Worm (Caenorhabditis elegans): ENCODE data around the gene Y48E1B.17.

DNA sequence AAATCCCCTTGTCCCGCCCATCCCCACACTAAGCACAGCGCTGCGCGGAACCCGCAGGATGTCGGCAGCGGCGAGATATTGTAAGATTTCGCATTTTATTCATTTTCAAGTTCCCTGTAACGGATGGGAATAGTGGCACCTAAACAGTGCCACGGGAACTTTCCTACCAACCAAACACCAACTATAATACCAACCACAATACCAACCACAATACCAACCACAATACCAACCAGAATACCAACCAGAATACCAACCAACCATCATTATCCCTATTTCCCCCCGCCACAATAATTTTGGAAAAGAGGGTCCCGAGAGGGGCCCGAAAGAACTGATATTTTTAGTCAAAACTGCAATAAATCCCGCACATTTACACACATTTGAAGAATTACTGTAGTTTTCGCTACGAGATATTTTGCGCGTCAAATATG, 18.9 kb downstream of the Y48E1B.17 start:
- TF ChIP-seq ceh-24 (tag; optimal IDR thresholded peaks at IDR 0.05) (no peak), ceh-14 (tag; optimal IDR thresholded peaks at IDR 0.05) (no peak), ama-1 (optimal IDR thresholded peaks at IDR 0.05) (no peak), nhr-11 (tag; optimal IDR thresholded peaks at IDR 0.05) (no peak), ceh-18 (tag; optimal IDR thresholded peaks at IDR 0.05) (no peak), tbx-2 (tag; optimal IDR thresholded peaks at IDR 0.05) (no peak)
